Fruit fly (Drosophila melanogaster) Kc167 (cell line): ENCODE measurements around the gene CG13086.

ENCODE experiments used
- Myc ChIP-seq: fragments of >200 bp; optimal IDR thresholded peaks from 2 replicates; lab custom pipeline; 2017; ENCODE audit warnings: missing external identifiers
- Sin3A ChIP-seq: fragments of >200 bp; optimal IDR thresholded peaks from 2 replicates; lab custom pipeline; 2018; ENCODE audit warnings: missing external identifiers
- insv ChIP-seq: fragments of >200 bp; optimal IDR thresholded peaks from 3 replicates; lab custom pipeline; 2018; ENCODE audit warnings: missing external identifiers
- ttk ChIP-seq: sonication (Bioruptor generic); optimal IDR thresholded peaks from 2 replicates; lab custom pipeline; 2017; ENCODE audit warnings: missing external identifiers

DNA sequence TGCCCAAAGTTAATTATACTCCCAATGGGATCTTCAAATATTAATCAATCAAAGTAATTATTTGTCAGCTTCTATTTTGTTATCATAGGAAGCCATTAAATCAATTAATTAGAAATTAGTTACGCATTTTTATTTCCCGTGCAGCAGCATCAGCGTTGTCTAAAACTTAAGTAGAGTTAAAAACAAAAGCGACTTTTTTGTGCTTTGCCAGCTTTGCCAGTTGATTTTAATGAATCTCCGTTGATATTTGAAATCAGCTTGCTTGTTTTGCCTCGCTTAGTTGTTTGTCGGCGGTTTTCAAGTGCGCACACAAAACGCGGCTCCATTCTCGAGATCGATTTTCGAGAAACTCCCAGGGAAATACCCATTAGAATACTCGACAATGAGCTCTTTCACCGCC, 16.5 kb downstream of the CG13086 start, which contains the start of gene CG17350:
- TF ChIP-seq Sin3A (lab: Kevin White, UChicago) (no peak), ttk (no peak), Myc (lab: Kevin White, UChicago) (no peak), insv (lab: Kevin White, UChicago) (no peak)
